Fruit fly (Drosophila melanogaster): ENCODE data around the gene CG12605.

DNA sequence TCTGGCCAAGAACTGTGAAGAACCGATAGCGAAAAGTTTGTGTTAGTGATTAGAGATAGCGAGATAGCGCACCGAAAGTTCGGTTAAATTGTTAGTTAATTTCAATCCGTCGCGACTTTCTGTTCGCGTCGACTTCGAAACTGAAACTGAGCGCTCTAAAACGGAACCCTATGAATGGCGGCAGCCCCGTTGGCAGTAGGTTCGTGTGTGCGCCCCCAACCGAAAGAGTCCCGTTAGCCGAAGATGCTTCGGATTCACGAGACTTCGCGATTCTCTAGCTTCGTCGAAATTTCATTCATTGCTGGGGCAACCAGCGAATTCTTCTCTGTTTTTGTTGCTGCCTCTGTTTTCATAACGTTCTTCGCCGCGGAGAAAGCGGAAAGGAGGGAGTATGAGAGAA, 39.1 kb downstream of the CG12605 start:
- TF ChIP-seq EcR (GFP tag; optimal IDR thresholded peaks at IDR 0.05): no peak
- TF ChIP-seq psq (optimal IDR thresholded peaks at IDR 0.05): no peak
- TF ChIP-seq pan (optimal IDR thresholded peaks at IDR 0.05): no peak
